Worm (Caenorhabditis elegans) whole organism, midembryonic: ENCODE results near the gene K01B6.4.

Source experiments
- T22C8.4 ChIP-seq: fragments of 200-800 bp; sonication (Bioruptor generic); IDR thresholded peaks from 2 replicates; pipeline ENCODE4 v1.3.6; 2022; ENCODE audit warnings: missing genetic modification characterization, missing compliant biosample characterization
- cog-1 ChIP-seq: sonication (generic microtip); optimal IDR thresholded peaks from 2 replicates; lab custom pipeline; 2016; ENCODE audit warnings: missing genetic modification characterization, missing compliant biosample characterization
- flt-1 ChIP-seq: fragments of 200-800 bp; sonication (Bioruptor generic); IDR thresholded peaks from 2 replicates; pipeline ENCODE4 v1.3.6; 2022; ENCODE audit warnings: missing genetic modification characterization, missing compliant biosample characterization
- klf-2 ChIP-seq: fragments of 200-800 bp; sonication (Bioruptor generic); conservative IDR thresholded peaks from 2 replicates; pipeline ENCODE4 v1.3.6; 2022; ENCODE audit warnings: missing genetic modification reagents, missing genetic modification characterization, missing compliant biosample characterization
- med-1 ChIP-seq: sonication (generic microtip); optimal IDR thresholded peaks from 2 replicates; lab custom pipeline; 2017; ENCODE audit warnings: missing genetic modification characterization, mild to moderate bottlenecking, missing compliant biosample characterization, antibody characterized with exemption, missing genetic modification reagents; ENCODE audit not compliant: insufficient read depth
- ref-1 ChIP-seq: fragments of 200-800 bp; sonication (Bioruptor generic); conservative IDR thresholded peaks from 2 replicates; pipeline ENCODE4 v1.3.6; 2022; ENCODE audit warnings: missing genetic modification reagents, missing genetic modification characterization, missing compliant biosample characterization
- tab-1 ChIP-seq: fragments of 200-800 bp; sonication (Bioruptor generic); IDR thresholded peaks from 2 replicates; pipeline ENCODE4 v1.3.6; 2022; ENCODE audit warnings: missing genetic modification characterization, missing compliant biosample characterization
- ztf-23 ChIP-seq: fragments of 200-800 bp; sonication (Bioruptor generic); IDR thresholded peaks from 2 replicates; pipeline ENCODE4 v1.3.6; 2022; ENCODE audit warnings: missing genetic modification reagents, missing genetic modification characterization, missing compliant biosample characterization
- ztf-29 ChIP-seq: fragments of 200-800 bp; sonication (Bioruptor generic); IDR thresholded peaks from 2 replicates; pipeline ENCODE4 v1.3.6; 2022; ENCODE audit warnings: missing genetic modification reagents, missing genetic modification characterization, missing compliant biosample characterization

K01B6.4 gene

DNA sequence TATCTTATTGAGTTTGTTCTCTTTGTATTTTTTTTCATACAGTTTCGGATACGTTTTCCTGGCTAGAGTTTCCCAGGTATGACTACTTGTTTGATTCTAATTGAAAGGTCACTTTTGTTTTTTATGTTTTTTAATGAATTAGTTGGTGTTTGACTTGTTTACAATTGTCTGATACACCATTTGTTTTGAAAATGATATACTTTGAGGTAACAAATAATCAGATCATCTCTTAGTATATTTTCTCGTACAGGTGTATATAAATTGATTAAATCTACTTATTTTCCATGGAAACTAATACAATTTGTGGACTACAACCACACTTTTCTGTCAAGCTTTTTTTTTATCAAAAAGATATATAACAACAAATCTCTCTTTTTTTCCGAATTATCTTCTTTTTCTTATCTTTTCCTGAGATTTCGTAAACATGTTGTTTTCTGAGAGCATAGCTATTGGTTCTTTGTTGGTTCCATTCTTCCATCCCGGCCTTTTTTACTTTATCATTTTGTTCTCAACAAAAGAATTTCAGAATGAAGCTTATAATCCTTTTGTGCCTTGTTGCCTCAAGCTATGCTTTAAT lies 32.6 kb upstream of the K01B6.4 start, which contains the start of gene ttr-5:
ttr-5 (plus strand) TSS at position 527 of the 577 bp plus-strand sequence.
- TF ChIP-seq cog-1, result no peak
- TF ChIP-seq med-1 (GFP tag; lab: Kevin White, UChicago), result no peak
- no peak for TF ChIP-seq flt-1 (GFP tag; lab: Robert Waterston, UW)
- no peak for TF ChIP-seq ztf-29
- no peak for TF ChIP-seq tab-1 (GFP tag; lab: Robert Waterston, UW)
- TF ChIP-seq ztf-23 (GFP tag; lab: Robert Waterston, UW), result no peak
- TF ChIP-seq T22C8.4 (GFP tag; lab: Robert Waterston, UW), result no peak
- TF ChIP-seq klf-2, result no peak
- no peak for TF ChIP-seq ref-1 (GFP tag; lab: Robert Waterston, UW)

DNA sequence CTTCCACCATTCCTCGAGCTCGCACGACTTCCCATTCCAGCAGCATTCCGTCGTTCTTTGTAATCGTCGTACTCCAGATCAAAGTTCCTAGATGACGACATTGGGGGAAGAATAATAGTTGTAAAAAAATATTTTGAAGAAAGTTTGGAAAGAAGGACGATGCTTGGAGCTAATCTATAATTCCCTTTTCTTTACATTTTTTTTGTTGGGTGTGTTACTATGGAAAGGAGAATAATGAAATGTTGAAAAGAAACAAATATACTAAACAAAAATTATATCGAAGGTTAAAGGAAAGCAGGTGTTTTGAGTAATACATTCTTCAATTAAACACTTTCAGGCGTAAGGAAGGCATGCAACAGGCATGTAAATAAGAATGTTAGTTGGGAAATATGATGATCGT lies 32.0 kb upstream of the K01B6.4 start, which contains the start of gene C40H1.3:
C40H1.3 (minus strand) TSS at position 101 of the 400 bp plus-strand sequence.
- no peak for TF ChIP-seq tab-1 (GFP tag; lab: Robert Waterston, UW)
- no peak for TF ChIP-seq ztf-29

DNA sequence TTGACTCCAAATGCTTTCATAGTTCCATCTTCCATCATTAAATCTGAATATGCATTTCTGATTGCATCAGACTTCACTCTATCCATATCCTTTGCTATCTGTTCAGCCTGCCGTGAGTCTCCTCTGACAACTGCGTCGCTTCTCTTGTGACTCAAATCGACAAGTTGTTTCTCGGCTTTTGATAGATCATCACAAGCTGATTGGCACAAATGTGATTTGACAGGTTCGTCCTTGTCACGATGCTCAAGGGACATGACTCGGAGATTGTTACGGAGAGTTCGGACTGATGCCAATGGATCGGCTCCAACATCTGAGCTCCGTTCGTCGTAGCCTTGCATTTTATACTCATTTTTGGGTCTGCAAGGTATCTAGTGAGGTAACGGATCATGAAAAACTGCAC lies 31.5 kb upstream of the K01B6.4 start:
- no peak for TF ChIP-seq ref-1 (GFP tag; lab: Robert Waterston, UW)
- TF ChIP-seq tab-1 (GFP tag; lab: Robert Waterston, UW), result no peak
- TF ChIP-seq ztf-29, result no peak
- TF ChIP-seq cog-1, result no peak
- TF ChIP-seq flt-1 (GFP tag; lab: Robert Waterston, UW), result no peak
- no peak for TF ChIP-seq T22C8.4 (GFP tag; lab: Robert Waterston, UW)
- TF ChIP-seq klf-2, result no peak
- TF ChIP-seq ztf-23 (GFP tag; lab: Robert Waterston, UW), result no peak
- no peak for TF ChIP-seq med-1 (GFP tag; lab: Kevin White, UChicago)

DNA sequence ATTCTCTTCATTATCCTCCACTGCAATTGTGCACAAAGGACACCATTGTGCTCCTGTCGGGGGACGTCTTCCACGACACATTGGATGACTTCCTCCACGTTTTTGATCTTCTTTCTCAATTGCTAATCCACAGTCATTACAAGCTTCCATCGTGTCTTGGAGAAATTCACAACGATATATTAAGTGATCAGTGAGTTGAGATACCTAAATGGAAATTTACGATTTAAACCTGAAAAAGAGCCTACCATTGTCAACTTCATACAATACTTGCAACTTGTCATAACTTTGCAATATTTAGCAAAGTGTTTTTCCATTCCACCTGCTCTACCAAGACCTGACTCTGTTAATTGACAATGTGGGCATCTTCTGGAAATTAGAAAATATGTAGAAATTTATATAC lies 30.7 kb upstream of the K01B6.4 start:
- TF ChIP-seq ztf-29, result no peak
- no peak for TF ChIP-seq med-1 (GFP tag; lab: Kevin White, UChicago)
- TF ChIP-seq tab-1 (GFP tag; lab: Robert Waterston, UW), result no peak
- TF ChIP-seq klf-2, result no peak
- no peak for TF ChIP-seq T22C8.4 (GFP tag; lab: Robert Waterston, UW)
- no peak for TF ChIP-seq cog-1
- no peak for TF ChIP-seq flt-1 (GFP tag; lab: Robert Waterston, UW)
- no peak for TF ChIP-seq ref-1 (GFP tag; lab: Robert Waterston, UW)
- no peak for TF ChIP-seq ztf-23 (GFP tag; lab: Robert Waterston, UW)

DNA sequence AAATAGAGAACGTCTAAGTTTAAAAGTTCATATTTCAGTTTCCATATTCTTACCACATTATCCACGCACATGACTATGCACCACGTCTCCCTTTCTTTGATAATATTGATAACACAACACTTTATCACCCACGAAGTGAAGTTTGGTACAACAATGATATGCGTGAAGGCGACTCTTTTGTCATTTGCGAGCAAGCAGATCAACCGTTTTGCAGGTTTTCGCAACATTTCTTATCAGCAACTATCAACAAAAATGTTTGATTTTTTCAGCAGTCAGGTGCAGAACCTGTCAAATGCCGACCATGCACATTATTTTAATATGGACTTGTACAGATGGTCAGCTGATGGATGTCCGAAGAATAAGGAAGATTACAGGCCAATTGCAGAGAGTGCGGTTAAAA lies 29.3 kb upstream of the K01B6.4 start:
- TF ChIP-seq tab-1 (GFP tag; lab: Robert Waterston, UW) (no peak), klf-2 (no peak), ztf-29 (no peak), med-1 (GFP tag; lab: Kevin White, UChicago) (no peak), cog-1 (no peak), ztf-23 (GFP tag; lab: Robert Waterston, UW) (no peak), flt-1 (GFP tag; lab: Robert Waterston, UW) (no peak), ref-1 (GFP tag; lab: Robert Waterston, UW) (no peak), T22C8.4 (GFP tag; lab: Robert Waterston, UW) (no peak)

DNA sequence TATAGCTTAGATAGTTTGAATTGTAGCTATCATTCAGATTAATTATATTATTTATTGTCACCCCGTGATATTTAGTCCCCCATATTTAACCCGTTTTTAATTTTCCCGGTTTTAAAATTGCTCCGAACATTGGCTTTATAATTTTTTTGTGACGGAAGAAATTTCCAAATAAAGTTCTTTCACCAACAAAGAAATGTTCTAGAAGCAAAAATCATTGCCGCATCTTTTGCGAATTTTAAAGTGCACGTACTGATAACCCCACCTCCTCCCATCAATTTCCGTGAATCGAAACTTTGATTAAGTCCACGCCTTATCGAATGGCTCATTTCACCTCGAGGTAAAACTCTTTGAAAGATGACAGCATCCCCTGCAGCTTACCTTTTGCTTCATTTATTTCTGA lies 27.5 kb upstream of the K01B6.4 start, which contains the start of gene C40H1.7:
C40H1.7 (plus strand) TSS at position 301 of the 400 bp plus-strand sequence.
- TF ChIP-seq T22C8.4 (GFP tag; lab: Robert Waterston, UW), result no peak
- no peak for TF ChIP-seq ztf-29
- TF ChIP-seq med-1 (GFP tag; lab: Kevin White, UChicago), result no peak
- TF ChIP-seq ref-1 (GFP tag; lab: Robert Waterston, UW), result no peak
- TF ChIP-seq flt-1 (GFP tag; lab: Robert Waterston, UW), result no peak
- no peak for TF ChIP-seq tab-1 (GFP tag; lab: Robert Waterston, UW)
- no peak for TF ChIP-seq cog-1
- no peak for TF ChIP-seq klf-2
- no peak for TF ChIP-seq ztf-23 (GFP tag; lab: Robert Waterston, UW)

DNA sequence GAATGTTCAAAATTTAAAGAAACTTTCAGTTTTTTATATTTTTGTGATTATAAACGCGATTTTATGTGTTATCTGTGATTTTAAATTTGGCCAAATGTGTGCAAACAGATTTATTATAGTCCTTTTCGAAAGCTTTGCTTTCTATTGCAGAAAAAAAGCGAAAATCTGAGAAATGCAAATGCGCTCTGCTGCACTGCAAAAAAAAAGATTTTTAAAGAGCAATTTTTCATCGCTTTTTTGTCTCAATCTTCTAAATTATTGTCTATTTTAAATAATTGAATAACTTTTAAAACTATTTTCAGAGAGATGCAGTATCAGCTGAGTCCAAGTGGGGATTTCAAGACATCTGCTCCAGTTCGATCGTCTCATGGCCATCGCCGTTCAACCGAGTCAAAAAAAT lies 24.8 kb upstream of the K01B6.4 start, which contains the start of gene cpb-1:
cpb-1 (plus strand) TSS at position 301 of the 400 bp plus-strand sequence.
- TF ChIP-seq cog-1, result no peak
- TF ChIP-seq tab-1 (GFP tag; lab: Robert Waterston, UW), result no peak
- TF ChIP-seq T22C8.4 (GFP tag; lab: Robert Waterston, UW), result no peak
- no peak for TF ChIP-seq med-1 (GFP tag; lab: Kevin White, UChicago)

DNA sequence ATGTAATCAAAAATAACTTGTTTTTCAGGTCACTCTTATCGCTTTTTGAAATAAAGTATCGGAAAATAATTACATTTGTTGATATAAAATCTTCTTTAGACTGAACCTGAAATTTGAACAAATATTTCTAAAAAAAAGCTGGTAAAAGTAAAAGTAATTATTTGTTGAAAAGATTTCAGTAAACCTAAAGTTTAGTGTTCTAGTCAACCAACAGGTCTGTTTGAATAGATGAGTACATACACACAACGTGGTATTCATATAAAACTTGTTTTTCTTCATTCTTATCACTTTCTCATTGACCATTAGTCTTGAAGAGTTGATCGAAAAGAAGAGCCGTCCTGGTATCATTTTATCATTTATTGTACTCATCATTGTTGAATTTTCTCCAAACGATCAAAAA lies 22.4 kb upstream of the K01B6.4 start, which contains the start of gene C40H1.9:
C40H1.9 (plus strand) TSS at position 301 of the 400 bp plus-strand sequence.
- no peak for TF ChIP-seq klf-2
- no peak for TF ChIP-seq flt-1 (GFP tag; lab: Robert Waterston, UW)
- TF ChIP-seq ztf-29, result no peak
- TF ChIP-seq med-1 (GFP tag; lab: Kevin White, UChicago), result no peak
- TF ChIP-seq cog-1, result no peak
- no peak for TF ChIP-seq ztf-23 (GFP tag; lab: Robert Waterston, UW)
- no peak for TF ChIP-seq T22C8.4 (GFP tag; lab: Robert Waterston, UW)
- no peak for TF ChIP-seq tab-1 (GFP tag; lab: Robert Waterston, UW)
- no peak for TF ChIP-seq ref-1 (GFP tag; lab: Robert Waterston, UW)

DNA sequence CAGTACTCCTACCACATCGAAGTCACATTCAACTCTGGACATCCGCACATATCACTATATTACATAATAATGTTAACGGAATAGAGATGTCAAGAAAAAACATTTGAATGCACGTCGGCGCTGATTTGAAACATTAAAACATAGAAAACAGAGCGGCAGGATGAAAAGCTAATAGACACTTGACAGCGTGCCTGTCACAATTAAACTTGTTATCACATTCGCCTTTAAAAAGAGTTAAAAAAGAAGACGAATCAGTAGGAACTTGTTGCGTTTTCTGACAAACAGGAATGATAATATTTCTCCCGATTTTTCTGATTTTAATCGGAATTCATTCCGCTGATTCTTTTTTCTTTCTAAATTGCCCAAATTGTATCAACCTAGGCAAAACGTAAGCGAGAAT lies 20.4 kb upstream of the K01B6.4 start:
- TF ChIP-seq ztf-29 (no peak), med-1 (GFP tag; lab: Kevin White, UChicago) (no peak), ztf-23 (GFP tag; lab: Robert Waterston, UW) (no peak), ref-1 (GFP tag; lab: Robert Waterston, UW) (no peak), tab-1 (GFP tag; lab: Robert Waterston, UW) (no peak), T22C8.4 (GFP tag; lab: Robert Waterston, UW) (no peak), flt-1 (GFP tag; lab: Robert Waterston, UW) (no peak), klf-2 (no peak), cog-1 (no peak)

DNA sequence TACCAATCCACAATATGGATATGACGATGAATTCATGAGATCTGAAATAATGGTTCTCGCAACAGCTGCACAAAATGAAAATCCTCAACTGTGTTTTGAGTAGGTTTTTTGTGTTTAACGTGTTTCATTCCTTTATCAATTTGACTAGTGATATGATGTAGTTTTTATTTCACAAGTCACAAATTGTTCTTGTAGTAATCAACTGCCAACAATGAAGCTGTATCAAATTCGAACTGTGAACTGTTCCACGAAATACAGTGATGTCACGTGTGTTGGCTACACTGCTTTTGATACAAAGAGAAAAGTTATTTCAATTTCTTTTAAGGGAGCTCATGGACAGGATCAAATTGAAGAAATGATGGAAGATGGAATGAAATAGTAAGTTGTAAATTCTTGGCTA lies 17.9 kb upstream of the K01B6.4 start:
- no peak for TF ChIP-seq cog-1
- TF ChIP-seq ref-1 (GFP tag; lab: Robert Waterston, UW), result no peak
- TF ChIP-seq med-1 (GFP tag; lab: Kevin White, UChicago), result no peak
- no peak for TF ChIP-seq flt-1 (GFP tag; lab: Robert Waterston, UW)
